Fruit fly (Drosophila melanogaster): ENCODE data around the gene CG31862.

The CG31862 gene

DNA sequence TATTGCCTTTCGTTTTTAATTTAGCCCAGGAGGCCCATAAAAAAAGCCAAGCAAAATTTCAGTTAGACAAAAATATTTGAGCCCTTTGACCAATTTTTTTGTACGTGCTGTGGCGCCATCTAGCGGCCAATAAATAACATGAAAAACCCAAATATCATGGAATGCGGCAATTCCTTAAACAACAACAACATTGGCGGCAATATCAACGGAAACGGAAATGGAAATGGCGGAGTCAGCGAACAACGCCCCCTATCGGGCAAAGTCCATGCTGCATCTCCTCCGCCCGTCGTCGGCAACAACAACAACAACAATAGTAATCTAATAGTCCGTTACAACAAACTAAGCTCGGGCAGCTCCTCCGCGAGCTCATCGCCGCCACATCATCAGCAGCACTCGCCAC lies 34.9 kb downstream of the CG31862 start:
- TF ChIP-seq CG17328 (GFP tag; IDR thresholded peaks at IDR 0.05) (0 out of 2 replicates have a peak, but pooled peaks have one; percentile 18), nom (GFP tag; optimal IDR thresholded peaks at IDR 0.05) (no peak), CG2889 (GFP tag; IDR thresholded peaks at IDR 0.05) (no peak), Lpt (GFP tag; optimal IDR thresholded peaks at IDR 0.05) (no peak), phol (tag; optimal IDR thresholded peaks at IDR 0.05) (peak; percentile 4), CG32532 (GFP tag; IDR thresholded peaks at IDR 0.05) (peak; percentile 12; the same call in 1 of the 2 replicates), CG3726 (GFP tag; IDR thresholded peaks at IDR 0.05) (0 out of 3 replicates have a peak, but pooled peaks have one; percentile 28), CG10959 (GFP tag; IDR thresholded peaks at IDR 0.05) (0 out of 2 replicates have a peak, but pooled peaks have one; percentile 6), CTCF (GFP tag; optimal IDR thresholded peaks at IDR 0.05) (peak; percentile 86), CG12219 (GFP tag; optimal IDR thresholded peaks at IDR 0.05) (no peak), CG14014 (GFP tag; IDR thresholded peaks at IDR 0.05) (no peak), CG9215 (GFP tag; IDR thresholded peaks at IDR 0.05) (0 out of 2 replicates have a peak, but pooled peaks have one; percentile 10), CG11456 (GFP tag; IDR thresholded peaks at IDR 0.05) (0 out of 3 replicates have a peak, but pooled peaks have one; percentile 27), CG4360 (GFP tag; IDR thresholded peaks at IDR 0.05) (peak; percentile 23; the same call in 1 of the 2 replicates)

dm6 chr2L:12374546-12375081 lies 36.0 kb downstream of the CG31862 start:
- no peak for TF ChIP-seq CG10366 (GFP tag; IDR thresholded peaks at IDR 0.05)
- no peak for TF ChIP-seq Blimp-1 (GFP tag; optimal IDR thresholded peaks at IDR 0.05)
- no peak for TF ChIP-seq lov (optimal IDR thresholded peaks at IDR 0.05)
- TF ChIP-seq lov (GFP tag; IDR thresholded peaks at IDR 0.05), result no peak
- TF ChIP-seq gcm2 (GFP tag; optimal IDR thresholded peaks at IDR 0.05), result no peak
- TF ChIP-seq Dp (GFP tag; optimal IDR thresholded peaks at IDR 0.05), result no peak
- no peak for TF ChIP-seq Stat92E (GFP tag; optimal IDR thresholded peaks at IDR 0.05)
- no peak for TF ChIP-seq al (GFP tag; IDR thresholded peaks at IDR 0.05)
- no peak for TF ChIP-seq MESR4 (GFP tag; optimal IDR thresholded peaks at IDR 0.05)
- no peak for TF ChIP-seq CG1832 (GFP tag; optimal IDR thresholded peaks at IDR 0.05)
- no peak for TF ChIP-seq CG15514 (GFP tag; optimal IDR thresholded peaks at IDR 0.05)
- no peak for TF ChIP-seq CG4617 (GFP tag; optimal IDR thresholded peaks at IDR 0.05; ENCODE audit: borderline replicate concordance)
- 0 out of 2 replicates have a peak, but pooled peaks have one; percentile 27 for TF ChIP-seq ara (GFP tag; IDR thresholded peaks at IDR 0.05)
- 0 out of 2 replicates have a peak, but pooled peaks have one; percentile 4 for TF ChIP-seq amos (GFP tag; IDR thresholded peaks at IDR 0.05; ENCODE audit: partially characterized antibody)
- TF ChIP-seq CG15269 (tag; optimal IDR thresholded peaks at IDR 0.05), result no peak
- TF ChIP-seq E2f1 (GFP tag; IDR thresholded peaks at IDR 0.05), result 0 out of 2 replicates have a peak, but pooled peaks have one; percentile 6
- TF ChIP-seq E2f2 (GFP tag; IDR thresholded peaks at IDR 0.05), result no peak
- no peak for TF ChIP-seq hbn (GFP tag; IDR thresholded peaks at IDR 0.05; ENCODE audit: partially characterized antibody)
- TF ChIP-seq bbx (GFP tag; IDR thresholded peaks at IDR 0.05; ENCODE audit: partially characterized antibody), result no peak
- no peak for TF ChIP-seq sug (tag; optimal IDR thresholded peaks at IDR 0.05)
- 0 out of 2 replicates have a peak, but pooled peaks have one; percentile 16 for TF ChIP-seq crol (GFP tag; IDR thresholded peaks at IDR 0.05)
- TF ChIP-seq HLH54F (GFP tag; optimal IDR thresholded peaks at IDR 0.05), result no peak
- TF ChIP-seq CG8359 (GFP tag; optimal IDR thresholded peaks at IDR 0.05; ENCODE audit: borderline replicate concordance), result no peak
- TF ChIP-seq Sin3A (optimal IDR thresholded peaks at IDR 0.05), result no peak
- TF ChIP-seq sob (GFP tag; IDR thresholded peaks at IDR 0.05), result no peak
- no peak for TF ChIP-seq zfh2 (GFP tag; optimal IDR thresholded peaks at IDR 0.05)
- TF ChIP-seq Atf3 (GFP tag; optimal IDR thresholded peaks at IDR 0.05), result no peak
- TF ChIP-seq Opbp (GFP tag; IDR thresholded peaks at IDR 0.05; ENCODE audit: partially characterized antibody), result 0 out of 3 replicates have a peak, but pooled peaks have one; percentile 46
- TF ChIP-seq Jarid2 (GFP tag; optimal IDR thresholded peaks at IDR 0.05), result no peak
- TF ChIP-seq fd96Cb (tag; optimal IDR thresholded peaks at IDR 0.05), result no peak
- TF ChIP-seq Ets65A (GFP tag), result peak; percentile 75
- no peak for TF ChIP-seq Xbp1 (GFP tag; optimal IDR thresholded peaks at IDR 0.05)
- no peak for TF ChIP-seq Hey (tag; optimal IDR thresholded peaks at IDR 0.05)
- no peak for TF ChIP-seq HLHmδ (GFP tag; optimal IDR thresholded peaks at IDR 0.05)
- 0 out of 3 replicates have a peak, but pooled peaks have one; percentile 20 for TF ChIP-seq CG16813 (GFP tag; IDR thresholded peaks at IDR 0.05; ENCODE audit: partially characterized antibody)
- TF ChIP-seq CG10267 (tag; optimal IDR thresholded peaks at IDR 0.05), result no peak
